Worm (Caenorhabditis elegans) whole organism, young adult: Measurements from ENCODE around the gene ndua-7.
A peak's percentile ranks its signal among the peaks of the same experiment; 100 is the strongest.

Experiments used
- B0035.1 ChIP-seq: sonication (generic microtip); optimal IDR thresholded peaks from 2 replicates; lab custom pipeline; 2016; ENCODE audit warnings: missing genetic modification characterization, mild to moderate bottlenecking, missing compliant biosample characterization, missing genotype, missing genetic modification reagents
- B0261.1 ChIP-seq: sonication (generic microtip); optimal IDR thresholded peaks from 2 replicates; lab custom pipeline; 2016; ENCODE audit warnings: mild to moderate bottlenecking, missing genetic modification characterization, moderate library complexity, missing compliant biosample characterization
- B0336.3 ChIP-seq: fragments of 200-800 bp; sonication (Bioruptor generic); IDR thresholded peaks from 2 replicates; pipeline ENCODE4 v1.3.6; 2022; ENCODE audit warnings: missing genetic modification characterization, missing compliant biosample characterization
- D2030.7 ChIP-seq: fragments of 200-800 bp; sonication (Bioruptor generic); IDR thresholded peaks from 2 replicates; pipeline ENCODE4 v1.3.6; 2022; ENCODE audit warnings: missing genetic modification reagents, missing genetic modification characterization, missing compliant biosample characterization
- F10E7.11 ChIP-seq: sonication (generic microtip); optimal IDR thresholded peaks from 2 replicates; lab custom pipeline; 2017; ENCODE audit warnings: mild to moderate bottlenecking, missing genetic modification characterization, moderate library complexity, missing compliant biosample characterization
- F33H1.4 ChIP-seq: fragments of 200-800 bp; sonication (Bioruptor generic); IDR thresholded peaks from 2 replicates; pipeline ENCODE4 v1.3.6; 2022; ENCODE audit warnings: missing genetic modification reagents, missing genetic modification characterization, missing compliant biosample characterization
- F37B4.10 ChIP-seq: fragments of 200-800 bp; sonication (Bioruptor generic); IDR thresholded peaks from 2 replicates; pipeline ENCODE4 v1.3.6; 2022; ENCODE audit warnings: missing genetic modification characterization, missing compliant biosample characterization
- K12H6.12 ChIP-seq: fragments of 200-800 bp; sonication (Bioruptor generic); optimal IDR thresholded peaks from 2 replicates; lab custom pipeline; 2018; ENCODE audit warnings: mild to moderate bottlenecking, missing genetic modification characterization, missing compliant biosample characterization
- T26A5.8 ChIP-seq: sonication (generic microtip); optimal IDR thresholded peaks from 2 replicates; lab custom pipeline; 2016; ENCODE audit warnings: missing genetic modification characterization, missing compliant biosample characterization
- Y53G8AR.9 ChIP-seq: fragments of 200-800 bp; sonication (Bioruptor generic); conservative IDR thresholded peaks from 2 replicates; pipeline ENCODE4 v1.3.6; 2022; ENCODE audit warnings: missing genetic modification reagents, missing genetic modification characterization, missing compliant biosample characterization
- Y79H2A.3 ChIP-seq: fragments of 200-800 bp; sonication (Bioruptor generic); conservative IDR thresholded peaks from 2 replicates; pipeline ENCODE4 v1.3.6; 2022; ENCODE audit warnings: missing genetic modification reagents, missing genetic modification characterization, missing compliant biosample characterization
- attf-5 ChIP-seq: fragments of 200-800 bp; sonication (Bioruptor generic); optimal IDR thresholded peaks from 2 replicates; lab custom pipeline; 2018; ENCODE audit warnings: mild to moderate bottlenecking, missing genetic modification characterization, missing compliant biosample characterization
- ccch-3 ChIP-seq: fragments of 200-800 bp; sonication (Bioruptor generic); optimal IDR thresholded peaks from 2 replicates; lab custom pipeline; 2018; ENCODE audit warnings: mild to moderate bottlenecking, missing genetic modification characterization, missing compliant biosample characterization
- cebp-2 ChIP-seq: fragments of 200-800 bp; sonication (Bioruptor generic); IDR thresholded peaks from 2 replicates; pipeline ENCODE4 v1.3.6; 2022; ENCODE audit warnings: missing genetic modification characterization, missing compliant biosample characterization
- ceh-40 ChIP-seq: fragments of 200-800 bp; sonication (Bioruptor generic); IDR thresholded peaks from 2 replicates; pipeline ENCODE4 v1.3.6; 2022; ENCODE audit warnings: missing genetic modification characterization, missing compliant biosample characterization
- ceh-79 ChIP-seq: sonication (generic microtip); optimal IDR thresholded peaks from 2 replicates; lab custom pipeline; 2017; ENCODE audit warnings: mild to moderate bottlenecking, missing genetic modification characterization, missing compliant biosample characterization
- ceh-91 ChIP-seq: fragments of 200-800 bp; sonication (Bioruptor generic); IDR thresholded peaks from 2 replicates; pipeline ENCODE4 v1.3.6; 2022; ENCODE audit warnings: missing genetic modification reagents, missing genetic modification characterization, missing compliant biosample characterization
- die-1 ChIP-seq: sonication (generic microtip); optimal IDR thresholded peaks from 2 replicates; lab custom pipeline; 2016; ENCODE audit warnings: missing genotype, mild to moderate bottlenecking, missing genetic modification characterization, missing compliant biosample characterization
- egl-44 ChIP-seq: fragments of 200-800 bp; sonication (Bioruptor generic); IDR thresholded peaks from 2 replicates; pipeline ENCODE4 v1.3.6; 2022; ENCODE audit warnings: missing genetic modification reagents, missing genetic modification characterization, missing compliant biosample characterization
- ets-4 ChIP-seq: fragments of 200-800 bp; sonication (Bioruptor generic); optimal IDR thresholded peaks from 2 replicates; lab custom pipeline; 2018; ENCODE audit warnings: mild to moderate bottlenecking, missing genetic modification characterization, missing compliant biosample characterization
- fkh-3 ChIP-seq: sonication (generic microtip); optimal IDR thresholded peaks from 2 replicates; lab custom pipeline; 2016; ENCODE audit warnings: mild to moderate bottlenecking, missing genetic modification characterization, missing compliant biosample characterization
- gei-17 ChIP-seq: fragments of 200-800 bp; sonication (Bioruptor generic); optimal IDR thresholded peaks from 2 replicates; lab custom pipeline; 2018; ENCODE audit warnings: mild to moderate bottlenecking, missing genetic modification characterization, missing compliant biosample characterization
- him-1 ChIP-seq: sonication (generic microtip); optimal IDR thresholded peaks from 2 replicates; lab custom pipeline; 2016; ENCODE audit warnings: missing genotype, missing genetic modification reagents, missing genetic modification characterization, missing compliant biosample characterization
- hlh-12 ChIP-seq: sonication (generic microtip); optimal IDR thresholded peaks from 2 replicates; lab custom pipeline; 2016; ENCODE audit warnings: missing genetic modification characterization, missing compliant biosample characterization
- hmg-20 ChIP-seq: fragments of 200-800 bp; sonication (Bioruptor generic); IDR thresholded peaks from 2 replicates; pipeline ENCODE4 v1.3.6; 2022; ENCODE audit warnings: missing genetic modification reagents, missing genetic modification characterization, missing compliant biosample characterization
- hsf-1 ChIP-seq: fragments of 200-800 bp; sonication (Bioruptor generic); IDR thresholded peaks from 2 replicates; pipeline ENCODE4 v1.3.6; 2022; ENCODE audit warnings: missing genetic modification reagents, missing genetic modification characterization, missing compliant biosample characterization
- lin-35 ChIP-seq, 3 experiments: fragments of 150-350 bp in 2 of 3; sonication (generic microtip) in 1 of 3; optimal IDR thresholded peaks; 2 replicates each; lab custom pipeline; 2014 to 2018; ENCODE audit warnings: missing biosample characterization in 3 of 3, missing genetic modification characterization in 3 of 3, missing genetic modification reagents in 3 of 3
- lsl-1 ChIP-seq: fragments of 200-800 bp; sonication (Bioruptor generic); optimal IDR thresholded peaks from 2 replicates; lab custom pipeline; 2018; ENCODE audit warnings: mild to moderate bottlenecking, missing genetic modification characterization, moderate library complexity, missing compliant biosample characterization
- madf-10 ChIP-seq: sonication (generic microtip); optimal IDR thresholded peaks from 2 replicates; lab custom pipeline; 2016; ENCODE audit warnings: mild to moderate bottlenecking, missing genetic modification characterization, missing compliant biosample characterization
- madf-3 ChIP-seq: fragments of 200-800 bp; sonication (Bioruptor generic); IDR thresholded peaks from 2 replicates; pipeline ENCODE4 v1.3.6; 2022; ENCODE audit warnings: missing genetic modification reagents, missing genetic modification characterization, missing compliant biosample characterization
- mel-28 ChIP-seq: sonication (generic microtip); optimal IDR thresholded peaks from 2 replicates; lab custom pipeline; 2016; ENCODE audit warnings: borderline replicate concordance, mild to moderate bottlenecking, missing genetic modification characterization, missing compliant biosample characterization
- mxl-1 ChIP-seq: sonication (generic microtip); optimal IDR thresholded peaks from 2 replicates; lab custom pipeline; 2016; ENCODE audit warnings: missing genetic modification characterization, missing compliant biosample characterization
- nfya-2 ChIP-seq: fragments of 200-800 bp; sonication (Bioruptor generic); IDR thresholded peaks from 2 replicates; pipeline ENCODE4 v1.3.6; 2022; ENCODE audit warnings: missing genetic modification reagents, missing genetic modification characterization, missing compliant biosample characterization
- nhr-179 ChIP-seq: sonication (generic microtip); optimal IDR thresholded peaks from 2 replicates; lab custom pipeline; 2016; ENCODE audit warnings: mild to moderate bottlenecking, missing genetic modification characterization, missing compliant biosample characterization
- nhr-80 ChIP-seq: sonication (generic microtip); optimal IDR thresholded peaks from 2 replicates; lab custom pipeline; 2016; ENCODE audit warnings: missing genetic modification characterization, missing compliant biosample characterization
- nhr-90 ChIP-seq: sonication (generic microtip); optimal IDR thresholded peaks from 2 replicates; lab custom pipeline; 2016; ENCODE audit warnings: missing genotype, mild to moderate bottlenecking, missing genetic modification characterization, missing compliant biosample characterization
- pha-4 ChIP-seq: fragments of 150-350 bp; sonication (generic microtip); optimal IDR thresholded peaks from 2 replicates; lab custom pipeline; 2014; ENCODE audit warnings: missing biosample characterization, missing genetic modification reagents, missing genetic modification characterization
- rec-8 ChIP-seq, 2 experiments: sonication (generic microtip); optimal IDR thresholded peaks; 2 replicates each; lab custom pipeline; 2016; ENCODE audit warnings: mild to moderate bottlenecking in 2 of 2, missing genetic modification characterization in 2 of 2, missing genetic modification reagents in 2 of 2, missing genotype in 2 of 2, missing biosample characterization in 1 of 2, missing compliant biosample characterization in 1 of 2, moderate library complexity in 1 of 2
- repo-1 ChIP-seq: sonication (generic microtip); optimal IDR thresholded peaks from 2 replicates; lab custom pipeline; 2017; ENCODE audit warnings: mild to moderate bottlenecking, missing genetic modification characterization, missing compliant biosample characterization
- sdz-38 ChIP-seq: sonication (generic microtip); optimal IDR thresholded peaks from 2 replicates; lab custom pipeline; 2016; ENCODE audit warnings: missing genotype, missing genetic modification characterization, missing compliant biosample characterization
- snpc-3.4 ChIP-seq: sonication (generic microtip); optimal IDR thresholded peaks from 2 replicates; lab custom pipeline; 2017; ENCODE audit warnings: missing genetic modification characterization, mild to moderate bottlenecking, missing compliant biosample characterization, antibody characterized with exemption, moderate library complexity, missing genotype, missing genetic modification reagents
- snpc-4 ChIP-seq, 5 experiments: fragments of 150-350 bp in 1 of 5; sonication (generic microtip) in 4 of 5; optimal IDR thresholded peaks; 2 replicates each; lab custom pipeline; 2014 to 2018; ENCODE audit warnings: missing genetic modification characterization in 5 of 5, missing biosample characterization in 3 of 5, antibody characterized with exemption in 2 of 5, mild to moderate bottlenecking in 2 of 5, missing compliant biosample characterization in 2 of 5, missing genotype in 2 of 5, moderate library complexity in 2 of 5, missing genetic modification reagents in 1 of 5
- somi-1 ChIP-seq: fragments of 200-800 bp; sonication (Bioruptor generic); optimal IDR thresholded peaks from 2 replicates; lab custom pipeline; 2018; ENCODE audit warnings: mild to moderate bottlenecking, missing genetic modification characterization, missing compliant biosample characterization
- xnd-1 ChIP-seq: sonication (generic microtip); optimal IDR thresholded peaks from 2 replicates; lab custom pipeline; 2016; ENCODE audit warnings: missing genotype, missing genetic modification reagents, missing genetic modification characterization, missing compliant biosample characterization
- zfh-2 ChIP-seq: fragments of 200-800 bp; sonication (Bioruptor generic); conservative IDR thresholded peaks from 2 replicates; pipeline ENCODE4 v1.3.6; 2022; ENCODE audit warnings: missing genetic modification reagents, missing genetic modification characterization, missing compliant biosample characterization
- ztf-3 ChIP-seq: fragments of 200-800 bp; sonication (Bioruptor generic); optimal IDR thresholded peaks from 2 replicates; lab custom pipeline; 2018; ENCODE audit warnings: mild to moderate bottlenecking, missing genetic modification characterization, missing compliant biosample characterization
- ztf-6 ChIP-seq: fragments of 200-800 bp; sonication (Bioruptor generic); IDR thresholded peaks from 2 replicates; pipeline ENCODE4 v1.3.6; 2022; ENCODE audit warnings: missing genetic modification reagents, missing genetic modification characterization, missing compliant biosample characterization

ndua-7 gene

DNA sequence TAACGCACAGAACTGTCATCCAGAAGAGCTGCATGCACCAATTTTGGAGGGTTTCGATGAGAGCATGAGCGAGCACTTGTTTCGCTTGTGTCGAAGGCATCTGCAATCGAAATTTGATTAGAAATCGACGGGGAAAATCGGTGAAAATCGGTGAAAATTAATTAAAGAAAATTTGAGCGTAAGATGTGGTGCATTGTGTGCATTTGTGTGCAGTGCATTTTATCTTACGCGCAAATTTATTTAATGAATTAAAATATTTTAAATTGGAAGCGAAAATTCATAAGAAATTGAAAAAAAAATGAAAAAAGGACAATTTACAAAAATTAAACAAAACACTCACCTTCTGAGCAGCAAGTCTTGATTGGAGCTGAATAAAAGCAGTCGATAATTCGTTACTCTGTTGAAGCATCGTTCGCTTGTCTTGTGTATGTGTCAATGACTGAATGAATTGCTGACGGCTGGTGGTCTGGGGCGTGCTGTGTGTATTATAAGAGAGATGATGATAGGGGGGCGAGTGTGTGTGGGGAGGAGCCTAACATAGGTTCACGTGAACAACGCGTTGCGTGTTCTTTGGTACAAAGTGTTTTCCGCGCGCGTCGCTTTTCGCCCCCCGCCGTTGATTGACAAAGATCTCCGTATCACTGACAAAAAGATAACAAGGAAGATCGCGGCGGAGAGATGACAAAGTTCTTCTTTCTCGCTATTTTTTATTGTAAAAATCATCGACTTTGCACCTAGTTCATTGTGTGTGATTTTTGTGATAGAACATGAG lies 32.6 kb downstream of the ndua-7 start (continued):
- TF ChIP-seq snpc-3.4 (tag; lab: Kevin White, UChicago) (no peak), pha-4 (peak; percentile 16), snpc-4 (GFP tag; optimal IDR thresholded peaks at IDR 0.05; lab: Kevin White, UChicago) (no peak), snpc-4 (tag; optimal IDR thresholded peaks at IDR 0.05; lab: Kevin White, UChicago) (peak in 3 of 4 experiments; percentile 33 to 36 (median 35)), gei-17 (GFP tag; lab: Kevin White, UChicago) (no peak), cebp-2 (GFP tag; lab: Robert Waterston, UW) (no peak), rec-8 (tag; optimal IDR thresholded peaks at IDR 0.05; lab: Kevin White, UChicago) (no peak), hlh-12 (tag; lab: Kevin White, UChicago) (no peak), lsl-1 (no peak), hsf-1 (GFP tag; lab: Robert Waterston, UW) (no peak), ceh-40 (GFP tag; lab: Robert Waterston, UW) (0 out of 2 replicates have a peak, but pooled peaks have one; percentile 56), ccch-3 (GFP tag; lab: Kevin White, UChicago) (no peak), F37B4.10 (no peak), Y79H2A.3 (GFP tag; lab: Robert Waterston, UW) (no peak), B0336.3 (GFP tag; lab: Robert Waterston, UW) (peak; percentile 69; the same call in 1 of the 2 replicates), ztf-3 (GFP tag; lab: Kevin White, UChicago) (no peak), ceh-79 (tag; lab: Kevin White, UChicago) (no peak), hmg-20 (GFP tag; lab: Robert Waterston, UW) (no peak), somi-1 (GFP tag; lab: Kevin White, UChicago) (peak; percentile 81), zfh-2 (GFP tag; lab: Robert Waterston, UW) (peak; percentile 44; the same call in 1 of the 2 replicates), fkh-3 (tag; lab: Kevin White, UChicago) (no peak), nhr-80 (tag; lab: Kevin White, UChicago) (peak; percentile 88), F10E7.11 (tag; lab: Kevin White, UChicago) (no peak), repo-1 (tag; lab: Kevin White, UChicago) (peak; percentile 23), sdz-38 (tag; lab: Kevin White, UChicago) (no peak), nhr-90 (tag; lab: Kevin White, UChicago) (no peak), xnd-1 (tag; lab: Kevin White, UChicago) (no peak), Y53G8AR.9 (GFP tag; lab: Robert Waterston, UW) (no peak), K12H6.12 (tag; lab: Kevin White, UChicago) (no peak), die-1 (tag; lab: Kevin White, UChicago) (no peak), ceh-91 (GFP tag; lab: Robert Waterston, UW) (no peak), nhr-179 (no peak), F33H1.4 (no peak), nfya-2 (no peak), madf-3 (no peak), ztf-6 (GFP tag; lab: Robert Waterston, UW) (no peak), B0261.1 (tag; lab: Kevin White, UChicago) (no peak), mxl-1 (tag; lab: Kevin White, UChicago) (no peak), T26A5.8 (tag; lab: Kevin White, UChicago) (no peak), attf-5 (GFP tag; lab: Kevin White, UChicago) (peak; percentile 39), D2030.7 (no peak), him-1 (tag; lab: Kevin White, UChicago) (no peak), egl-44 (GFP tag; lab: Robert Waterston, UW) (peak; percentile 73; the same call in 1 of the 2 replicates), mel-28 (tag; lab: Kevin White, UChicago) (no peak), madf-10 (peak; percentile 81), ets-4 (peak; percentile 66), lin-35 (GFP tag; optimal IDR thresholded peaks at IDR 0.05; lab: Kevin White, UChicago) (peak in 1 of 3 experiments; percentile 8), B0035.1 (no peak)
